Worm (Caenorhabditis elegans): ENCODE measurements around the gene Y102A11A.9.
"Not testable (repeated sequence)": the region's sequence is repeated elsewhere in the genome, so short reads cannot be mapped to it uniquely, and the experiment has no call there.

Y102A11A.9 gene

DNA sequence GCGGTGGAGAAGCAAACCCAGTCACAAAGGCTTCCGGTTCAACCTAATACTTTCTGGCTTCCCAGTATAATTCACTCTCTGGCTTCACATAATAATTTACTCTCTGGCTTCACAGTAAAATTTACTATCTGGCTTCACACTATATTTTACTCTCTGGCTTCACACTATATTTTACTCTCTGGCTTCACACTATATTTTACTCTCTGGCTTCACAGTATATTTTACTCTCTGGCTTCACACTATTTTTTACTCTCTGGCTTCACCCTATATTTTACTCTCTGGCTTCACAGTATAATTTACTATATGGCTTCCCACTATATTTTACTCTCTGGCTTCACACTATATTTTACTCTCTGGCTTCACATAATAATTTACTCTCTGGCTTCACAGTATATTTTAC is 43.9 kb downstream of the Y102A11A.9 start:
- TF ChIP-seq egrh-3 (GFP tag; IDR thresholded peaks at IDR 0.05): peak; percentile 90
- TF ChIP-seq Y53F4B.3 (GFP tag; IDR thresholded peaks at IDR 0.05): peak; percentile 61; the same call in 1 of the 2 replicates

DNA sequence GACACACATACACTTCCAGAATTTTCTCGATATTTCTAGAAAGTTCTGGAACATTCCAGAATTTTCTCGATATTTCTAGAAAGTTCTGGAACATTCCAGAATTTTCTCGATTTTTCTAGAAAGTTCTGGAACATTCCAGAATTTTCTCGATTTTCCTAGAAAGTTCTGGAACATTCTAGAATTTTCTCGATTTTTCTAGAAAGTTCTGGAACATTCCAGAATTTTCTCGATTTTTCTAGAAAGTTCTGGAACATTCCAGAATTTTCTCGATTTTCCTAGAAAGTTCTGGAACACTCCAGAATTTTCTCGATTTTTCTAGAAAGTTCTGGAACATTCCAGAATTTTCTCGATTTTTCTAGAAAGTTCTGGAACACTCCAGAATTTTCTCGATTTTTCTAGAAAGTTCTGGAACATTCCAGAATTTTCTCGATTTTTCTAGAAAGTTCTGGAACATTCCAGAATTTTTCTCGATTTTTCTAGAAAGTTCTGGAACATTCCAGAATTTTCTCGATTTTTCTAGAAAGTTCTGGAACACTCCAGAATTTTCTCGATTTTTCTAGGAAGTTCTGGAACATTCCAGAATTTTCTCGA is 45.0 kb downstream of the Y102A11A.9 start:
- TF ChIP-seq cebp-1 (GFP tag; IDR thresholded peaks at IDR 0.05) (peak; percentile 76), madf-3 (GFP tag; IDR thresholded peaks at IDR 0.05) (peak; percentile 95), Y79H2A.3 (GFP tag; conservative IDR thresholded peaks at IDR 0.05) (peak; percentile 94; the same call in 1 of the 2 replicates), pbrm-1 (GFP tag; IDR thresholded peaks at IDR 0.05) (peak; percentile 96), ceh-58 (GFP tag; IDR thresholded peaks at IDR 0.05) (peak; percentile 98; the same call in 1 of the 2 replicates), egrh-3 (GFP tag; IDR thresholded peaks at IDR 0.05) (peak; percentile 96), K11D2.4 (GFP tag; IDR thresholded peaks at IDR 0.05) (peak; percentile 54; the same call in 1 of the 2 replicates), B0019.2 (GFP tag; conservative IDR thresholded peaks at IDR 0.05) (peak; percentile 93), egl-18 (GFP tag; IDR thresholded peaks at IDR 0.05) (peak; percentile 96), F33H1.4 (GFP tag; IDR thresholded peaks at IDR 0.05) (peak; percentile 62), Y95B8A.8 (GFP tag; IDR thresholded peaks at IDR 0.05) (peak; percentile 97), ekl-4 (GFP tag; IDR thresholded peaks at IDR 0.05) (peak; percentile 98), D2030.7 (GFP tag; IDR thresholded peaks at IDR 0.05) (peak; percentile 98), Y67H2A.10 (GFP tag; conservative IDR thresholded peaks at IDR 0.05) (peak; percentile 89), nfyb-1 (GFP tag; IDR thresholded peaks at IDR 0.05) (peak; percentile 96), bed-1 (GFP tag; IDR thresholded peaks at IDR 0.05) (peak; percentile 89; the same call in 1 of the 2 replicates), Y53F4B.3 (GFP tag; IDR thresholded peaks at IDR 0.05) (peak; percentile 97), let-526 (GFP tag; IDR thresholded peaks at IDR 0.05) (peak; percentile 93), aptf-2 (GFP tag; conservative IDR thresholded peaks at IDR 0.05) (peak; percentile 83), madf-6 (GFP tag; IDR thresholded peaks at IDR 0.05) (peak; percentile 91), ceh-91 (GFP tag; IDR thresholded peaks at IDR 0.05) (peak; percentile 77), attf-6 (GFP tag; IDR thresholded peaks at IDR 0.05) (peak; percentile 92), hmg-20 (GFP tag; IDR thresholded peaks at IDR 0.05) (peak; percentile 2; the same call in 1 of the 2 replicates), madf-8 (GFP tag; conservative IDR thresholded peaks at IDR 0.05) (0 out of 2 replicates have a peak, but pooled peaks have one; percentile 8), Y56A3A.18 (GFP tag; IDR thresholded peaks at IDR 0.05) (peak; percentile 91; the same call in 1 of the 2 replicates), sea-2 (GFP tag; IDR thresholded peaks at IDR 0.05) (peak; percentile 56; the same call in 1 of the 2 replicates), rcor-1 (GFP tag; IDR thresholded peaks at IDR 0.05) (peak; percentile 98), bed-2 (GFP tag; IDR thresholded peaks at IDR 0.05) (0 out of 2 replicates have a peak, but pooled peaks have one; percentile 57), egl-44 (GFP tag; IDR thresholded peaks at IDR 0.05) (peak; percentile 97), mcd-1 (GFP tag; IDR thresholded peaks at IDR 0.05) (peak; percentile 61; the same call in 1 of the 2 replicates), ceh-40 (GFP tag; IDR thresholded peaks at IDR 0.05) (peak; percentile 96), ceh-100 (GFP tag; IDR thresholded peaks at IDR 0.05) (peak; percentile 87), ztf-6 (GFP tag; IDR thresholded peaks at IDR 0.05) (peak; percentile 92), attf-3 (GFP tag; conservative IDR thresholded peaks at IDR 0.05) (peak; percentile 72), nhr-120 (GFP tag; IDR thresholded peaks at IDR 0.05) (peak; percentile 87; the same call in 1 of the 2 replicates), hsf-1 (GFP tag; IDR thresholded peaks at IDR 0.05) (peak; percentile 100), aptf-3 (GFP tag; IDR thresholded peaks at IDR 0.05) (peak; percentile 98), nfya-2 (GFP tag; IDR thresholded peaks at IDR 0.05) (peak; percentile 88), F39B2.1 (GFP tag; IDR thresholded peaks at IDR 0.05) (peak; percentile 94), ztf-25 (GFP tag; IDR thresholded peaks at IDR 0.05) (peak; percentile 98; the same call in 1 of the 2 replicates), C17E4.6 (GFP tag; IDR thresholded peaks at IDR 0.05) (peak; percentile 42; the same call in 1 of the 2 replicates), ztf-28 (GFP tag; IDR thresholded peaks at IDR 0.05) (peak; percentile 88), dox-1 (GFP tag; IDR thresholded peaks at IDR 0.05) (peak; percentile 100)
- TF ChIP-seq cebp-1 (tag; optimal IDR thresholded peaks at IDR 0.05): not testable (repeated sequence)
